Worm (Caenorhabditis elegans): ENCODE results near the gene Y73F8A.22.

ce11 chrIV:15390927-15391326 lies 50.3 kb downstream of the Y73F8A.22 start, which contains the start of gene Y73F8A.1159:
- no peak for TF ChIP-seq lin-35 (GFP tag; optimal IDR thresholded peaks at IDR 0.05)
- TF ChIP-seq die-1 (tag; optimal IDR thresholded peaks at IDR 0.05): no peak
- no peak for TF ChIP-seq ztf-28 (GFP tag; IDR thresholded peaks at IDR 0.05)
- TF ChIP-seq mel-28 (tag; optimal IDR thresholded peaks at IDR 0.05; ENCODE audit: borderline replicate concordance): no peak
- no peak for TF ChIP-seq F22D6.2 (tag; optimal IDR thresholded peaks at IDR 0.05)
- TF ChIP-seq nhr-90 (tag; optimal IDR thresholded peaks at IDR 0.05): no peak
- no peak for TF ChIP-seq attf-6 (GFP tag; IDR thresholded peaks at IDR 0.05)
- TF ChIP-seq fkh-3 (tag; optimal IDR thresholded peaks at IDR 0.05): no peak
- no peak for TF ChIP-seq efl-1 (GFP tag; optimal IDR thresholded peaks at IDR 0.05)
- TF ChIP-seq tbx-9 (tag; optimal IDR thresholded peaks at IDR 0.05; ENCODE audit: borderline replicate concordance): no peak

Data from whole organism, young adult.